Fruit fly (Drosophila melanogaster): Measurements from ENCODE around the gene CG4194.

DNA sequence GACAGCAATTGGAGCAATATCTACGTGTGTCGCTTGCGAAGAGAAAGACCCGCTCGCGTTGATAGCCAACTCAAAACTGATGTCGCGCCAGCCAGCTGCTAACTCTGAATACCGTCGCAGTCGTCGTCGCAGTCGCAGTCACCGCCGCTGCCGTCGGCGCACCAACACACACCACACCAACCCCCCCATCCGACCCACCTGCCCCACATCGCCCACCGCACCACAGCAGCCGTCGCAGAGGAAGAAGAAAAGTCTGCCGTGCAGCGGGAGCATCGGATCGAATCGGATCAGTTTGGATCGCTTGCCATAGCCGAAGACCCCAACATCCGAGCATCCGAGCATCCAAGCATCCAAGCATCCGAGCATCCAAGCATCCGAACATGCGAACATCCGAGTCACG, 32.0 kb upstream of the CG4194 start:
- TF ChIP-seq CG14655 (GFP tag; optimal IDR thresholded peaks at IDR 0.05) (no peak), Pif1B (GFP tag; optimal IDR thresholded peaks at IDR 0.05) (no peak), CG8301 (tag; optimal IDR thresholded peaks at IDR 0.05) (no peak), EcR (GFP tag; optimal IDR thresholded peaks at IDR 0.05) (no peak)

Measured in whole organism, pupa.